Worm (Caenorhabditis elegans): ENCODE results near the gene F44F4.3.

Gene F44F4.3

DNA sequence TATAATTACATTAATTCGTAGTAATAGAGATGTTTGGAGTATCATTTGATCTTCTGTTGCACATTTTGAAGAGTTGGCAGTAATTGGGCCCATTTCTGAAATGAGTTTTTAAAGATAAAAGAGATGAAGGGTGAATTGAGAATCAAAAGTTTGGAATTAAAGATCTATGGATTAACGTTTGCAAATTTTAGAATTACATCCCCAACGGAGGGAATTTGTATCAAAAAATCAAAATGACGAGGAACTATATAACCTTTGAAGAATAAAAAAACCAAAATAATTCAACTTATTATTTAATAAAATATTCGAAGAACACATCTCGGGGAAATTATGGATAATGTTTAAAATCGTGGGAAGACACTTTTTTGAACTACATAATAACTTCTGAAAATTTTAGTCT, 9.3 kb upstream of the F44F4.3 start, which contains the start of gene sra-10:
Gene sra-10 (minus strand): TSS at position 101 of the 400 bp plus-strand sequence.
- TF ChIP-seq tbx-11 (GFP tag; IDR thresholded peaks at IDR 0.05) (no peak), hnd-1 (tag; optimal IDR thresholded peaks at IDR 0.05) (no peak)

- TF ChIP-seq hmg-4 (GFP tag; optimal IDR thresholded peaks at IDR 0.05) (no peak), ama-1 (optimal IDR thresholded peaks at IDR 0.05) (no peak), sea-1 (GFP tag; conservative IDR thresholded peaks at IDR 0.05) (no peak), tbx-11 (GFP tag; IDR thresholded peaks at IDR 0.05) (no peak), ceh-36 (tag; optimal IDR thresholded peaks at IDR 0.05) (no peak), ets-7 (tag; optimal IDR thresholded peaks at IDR 0.05) (no peak), pes-1 (GFP tag; IDR thresholded peaks at IDR 0.05) (no peak), B0310.2 (tag; optimal IDR thresholded peaks at IDR 0.05) (no peak), tbx-37 (GFP tag; conservative IDR thresholded peaks at IDR 0.05) (no peak), hnd-1 (tag; optimal IDR thresholded peaks at IDR 0.05) (no peak), flt-1 (GFP tag; IDR thresholded peaks at IDR 0.05) (no peak)
These were observed 3.3 kb upstream of the F44F4.3 start, which contains the start of gene ptr-8 for ce11 chrII:10888979-10889378. TSS of gene ptr-8 (plus strand) at chrII:10889279.

ce11 chrII:10887097-10887496, 1.4 kb upstream of the F44F4.3 start:
- TF ChIP-seq ceh-13 (GFP tag; optimal IDR thresholded peaks at IDR 0.05) (no peak), F13C5.2 (tag; optimal IDR thresholded peaks at IDR 0.05) (no peak), pes-1 (GFP tag; IDR thresholded peaks at IDR 0.05) (no peak), hmg-4 (GFP tag; optimal IDR thresholded peaks at IDR 0.05) (no peak), tbx-37 (GFP tag; conservative IDR thresholded peaks at IDR 0.05) (no peak), ama-1 (optimal IDR thresholded peaks at IDR 0.05) (no peak)

DNA sequence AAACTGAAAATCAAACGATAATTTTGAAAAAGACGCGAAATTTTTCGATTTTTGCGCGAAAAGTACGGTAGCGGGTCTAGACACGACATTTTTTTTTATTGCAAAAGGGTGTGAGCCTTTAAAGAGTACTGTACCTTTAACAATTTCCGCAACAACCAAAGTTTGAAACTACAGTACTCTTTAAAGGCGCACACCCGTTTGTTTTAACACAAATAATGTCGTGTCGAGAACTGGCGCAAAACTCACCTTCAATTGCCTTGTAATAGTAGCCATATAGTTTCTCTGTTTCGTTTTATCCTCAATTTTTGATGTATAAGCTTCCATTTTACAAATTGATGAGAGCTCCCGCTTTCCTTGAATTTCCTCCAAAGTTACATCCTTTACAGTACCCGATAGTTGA, 468 bp downstream of the F44F4.3 start:
- TF ChIP-seq pes-1 (GFP tag; IDR thresholded peaks at IDR 0.05) = no peak
- no peak for TF ChIP-seq B0310.2 (tag; optimal IDR thresholded peaks at IDR 0.05)
- no peak for TF ChIP-seq scrt-1 (GFP tag; IDR thresholded peaks at IDR 0.05)
- no peak for TF ChIP-seq hmbx-1 (tag; optimal IDR thresholded peaks at IDR 0.05)
- TF ChIP-seq hmg-4 (GFP tag; optimal IDR thresholded peaks at IDR 0.05) = no peak
- no peak for TF ChIP-seq hnd-1 (tag; optimal IDR thresholded peaks at IDR 0.05)
- no peak for TF ChIP-seq ceh-36 (tag; optimal IDR thresholded peaks at IDR 0.05)
- no peak for TF ChIP-seq sea-1 (GFP tag; conservative IDR thresholded peaks at IDR 0.05)
- no peak for TF ChIP-seq F13C5.2 (tag; optimal IDR thresholded peaks at IDR 0.05)
- TF ChIP-seq ama-1 (optimal IDR thresholded peaks at IDR 0.05) = no peak
- TF ChIP-seq ets-7 (tag; optimal IDR thresholded peaks at IDR 0.05) = no peak
- TF ChIP-seq tra-4 (tag; optimal IDR thresholded peaks at IDR 0.05) = no peak
- no peak for TF ChIP-seq aly-1 (tag; optimal IDR thresholded peaks at IDR 0.05)
- TF ChIP-seq tbx-37 (GFP tag; conservative IDR thresholded peaks at IDR 0.05) = no peak

- TF ChIP-seq tbx-11 (GFP tag; IDR thresholded peaks at IDR 0.05) (no peak), F13C5.2 (tag; optimal IDR thresholded peaks at IDR 0.05) (no peak)
These were observed 1.3 kb downstream of the F44F4.3 start, which contains the start of gene egg-3 for ce11 chrII:10884396-10884795. TSS of gene egg-3 (minus strand) at chrII:10884441.

DNA sequence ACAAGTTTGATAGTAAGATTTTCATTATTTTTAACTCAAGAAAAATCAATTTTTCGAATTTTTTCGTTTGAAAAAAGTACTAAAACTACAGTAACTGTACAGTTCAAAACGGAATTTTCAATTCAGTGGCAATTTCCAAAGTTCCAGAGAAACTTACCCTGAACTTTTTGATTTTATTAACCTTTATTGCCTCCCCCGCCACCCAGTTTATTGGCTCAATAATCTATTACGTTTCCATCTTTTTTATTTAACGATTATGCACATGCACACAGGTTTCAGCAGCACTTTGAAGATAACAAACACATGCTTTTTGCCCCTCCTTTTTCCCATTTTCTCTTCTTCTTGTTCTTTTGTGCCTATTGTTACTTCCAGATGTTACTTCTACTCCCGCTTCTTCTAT, 5.1 kb downstream of the F44F4.3 start, which contains the start of gene lurp-1:
Gene lurp-1 (plus strand): TSS at position 301 of the 400 bp plus-strand sequence.
- no peak for TF ChIP-seq flt-1 (GFP tag; IDR thresholded peaks at IDR 0.05)
- TF ChIP-seq ceh-13 (GFP tag; optimal IDR thresholded peaks at IDR 0.05) = no peak
- TF ChIP-seq sea-1 (GFP tag; conservative IDR thresholded peaks at IDR 0.05) = no peak
- no peak for TF ChIP-seq tbx-37 (GFP tag; conservative IDR thresholded peaks at IDR 0.05)
- TF ChIP-seq B0310.2 (tag; optimal IDR thresholded peaks at IDR 0.05) = no peak
- no peak for TF ChIP-seq aly-1 (tag; optimal IDR thresholded peaks at IDR 0.05)
- TF ChIP-seq tbx-11 (GFP tag; IDR thresholded peaks at IDR 0.05) = no peak

ce11 chrII:10873631-10874030, 12.1 kb downstream of the F44F4.3 start, which contains the start of gene orc-2:
TSS of gene orc-2 (plus strand) at chrII:10873931.
- TF ChIP-seq aly-1 (tag; optimal IDR thresholded peaks at IDR 0.05) (no peak), sea-1 (GFP tag; conservative IDR thresholded peaks at IDR 0.05) (no peak), tra-4 (tag; optimal IDR thresholded peaks at IDR 0.05) (no peak), hmbx-1 (tag; optimal IDR thresholded peaks at IDR 0.05) (no peak), flt-1 (GFP tag; IDR thresholded peaks at IDR 0.05) (no peak), ets-7 (tag; optimal IDR thresholded peaks at IDR 0.05) (no peak), B0310.2 (tag; optimal IDR thresholded peaks at IDR 0.05) (no peak), ceh-36 (tag; optimal IDR thresholded peaks at IDR 0.05) (no peak), pes-1 (GFP tag; IDR thresholded peaks at IDR 0.05) (no peak), hmg-4 (GFP tag; optimal IDR thresholded peaks at IDR 0.05) (no peak), scrt-1 (GFP tag; IDR thresholded peaks at IDR 0.05) (no peak), tbx-11 (GFP tag; IDR thresholded peaks at IDR 0.05) (no peak), ama-1 (optimal IDR thresholded peaks at IDR 0.05) (no peak), hnd-1 (tag; optimal IDR thresholded peaks at IDR 0.05) (no peak)

ce11 chrII:10872541-10872940, 13.2 kb downstream of the F44F4.3 start, which contains the start of the genes cyn-4 and copz-1:
TSS of gene cyn-4 (minus strand) at chrII:10872611.
TSS of gene copz-1 (plus strand) at chrII:10872879.
- TF ChIP-seq ama-1 (optimal IDR thresholded peaks at IDR 0.05) (no peak), pes-1 (GFP tag; IDR thresholded peaks at IDR 0.05) (peak; percentile 57; the same call in 1 of the 2 replicates), tbx-37 (GFP tag; conservative IDR thresholded peaks at IDR 0.05) (peak; percentile 84), hmg-4 (GFP tag; optimal IDR thresholded peaks at IDR 0.05) (peak; percentile 42), hnd-1 (tag; optimal IDR thresholded peaks at IDR 0.05) (no peak), F13C5.2 (tag; optimal IDR thresholded peaks at IDR 0.05) (peak; percentile 68), ets-7 (tag; optimal IDR thresholded peaks at IDR 0.05) (peak; percentile 27)

ce11 chrII:10870698-10871097, 15.0 kb downstream of the F44F4.3 start:
- TF ChIP-seq scrt-1 (GFP tag; IDR thresholded peaks at IDR 0.05) (no peak), pes-1 (GFP tag; IDR thresholded peaks at IDR 0.05) (no peak), tbx-11 (GFP tag; IDR thresholded peaks at IDR 0.05) (no peak), ceh-13 (GFP tag; optimal IDR thresholded peaks at IDR 0.05) (no peak), ets-7 (tag; optimal IDR thresholded peaks at IDR 0.05) (no peak), ama-1 (optimal IDR thresholded peaks at IDR 0.05) (no peak), F13C5.2 (tag; optimal IDR thresholded peaks at IDR 0.05) (no peak), aly-1 (tag; optimal IDR thresholded peaks at IDR 0.05) (no peak), flt-1 (GFP tag; IDR thresholded peaks at IDR 0.05) (no peak), tra-4 (tag; optimal IDR thresholded peaks at IDR 0.05) (no peak), B0310.2 (tag; optimal IDR thresholded peaks at IDR 0.05) (no peak), hnd-1 (tag; optimal IDR thresholded peaks at IDR 0.05) (no peak)

Measured in whole organism, early embryonic.